Fruit fly (Drosophila melanogaster) whole organism, pupa: Measurements from ENCODE around the gene mbo.

ENCODE experiments used
- CG10348 ChIP-seq: fragments of 200-800 bp; sonication (Bioruptor generic); IDR thresholded peaks from 2 replicates; pipeline ENCODE4 v1.3.6; 2022; ENCODE audit warnings: missing biosample characterization, missing genetic modification characterization
- CG8159 ChIP-seq: fragments of 200-800 bp; sonication (Bioruptor generic); optimal IDR thresholded peaks from 3 replicates; lab custom pipeline; 2018; ENCODE audit warnings: missing biosample characterization, mild to moderate bottlenecking, missing genetic modification characterization, moderate library complexity
- Pif1B ChIP-seq: fragments of 200-800 bp; sonication (Bioruptor generic); optimal IDR thresholded peaks from 3 replicates; lab custom pipeline; 2016; ENCODE audit warnings: missing biosample characterization, missing genetic modification characterization
- Snoo ChIP-seq: fragments of 200-800 bp; sonication (Bioruptor generic); optimal IDR thresholded peaks from 3 replicates; lab custom pipeline; 2017; ENCODE audit warnings: missing biosample characterization, mild to moderate bottlenecking, missing genetic modification characterization, inconsistent platforms

DNA sequence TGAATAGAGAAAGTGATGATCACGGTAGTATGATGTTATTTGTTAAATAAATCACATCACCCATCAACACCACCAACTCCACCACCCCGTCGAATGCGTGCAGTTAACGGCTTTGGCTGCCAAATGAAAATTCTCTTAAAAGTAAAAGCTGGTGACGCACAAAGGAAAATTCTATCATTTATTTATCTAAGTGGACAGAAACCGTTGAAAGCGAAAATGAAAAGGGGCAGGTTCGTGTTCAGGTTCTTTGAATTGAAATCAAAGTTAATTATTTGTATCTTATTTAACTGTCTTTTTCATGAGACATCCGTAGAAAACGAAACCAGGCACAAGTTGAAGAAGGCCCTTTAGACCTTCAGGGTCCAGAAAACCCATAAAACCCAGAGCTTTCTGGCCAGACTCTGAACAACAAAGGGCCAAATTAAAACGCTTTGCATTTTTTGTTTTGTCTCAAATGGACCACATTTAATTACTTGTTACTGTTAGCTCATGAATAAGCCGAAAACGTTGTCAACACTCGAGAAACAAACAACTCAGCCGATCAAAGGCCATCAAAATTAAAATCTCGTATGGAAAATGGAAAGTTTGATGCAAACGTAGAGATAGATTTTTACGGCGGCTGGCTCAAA, 12.5 kb downstream of the mbo start:
- TF ChIP-seq Snoo (tag; lab: Kevin White, UChicago), result no peak
- no peak for TF ChIP-seq Pif1B
- TF ChIP-seq CG8159, result no peak
- TF ChIP-seq CG10348 (GFP tag; lab: Robert Waterston, UW), result no peak
